Fruit fly (Drosophila melanogaster): ENCODE results near the gene Lkb1.

The Lkb1 gene

DNA sequence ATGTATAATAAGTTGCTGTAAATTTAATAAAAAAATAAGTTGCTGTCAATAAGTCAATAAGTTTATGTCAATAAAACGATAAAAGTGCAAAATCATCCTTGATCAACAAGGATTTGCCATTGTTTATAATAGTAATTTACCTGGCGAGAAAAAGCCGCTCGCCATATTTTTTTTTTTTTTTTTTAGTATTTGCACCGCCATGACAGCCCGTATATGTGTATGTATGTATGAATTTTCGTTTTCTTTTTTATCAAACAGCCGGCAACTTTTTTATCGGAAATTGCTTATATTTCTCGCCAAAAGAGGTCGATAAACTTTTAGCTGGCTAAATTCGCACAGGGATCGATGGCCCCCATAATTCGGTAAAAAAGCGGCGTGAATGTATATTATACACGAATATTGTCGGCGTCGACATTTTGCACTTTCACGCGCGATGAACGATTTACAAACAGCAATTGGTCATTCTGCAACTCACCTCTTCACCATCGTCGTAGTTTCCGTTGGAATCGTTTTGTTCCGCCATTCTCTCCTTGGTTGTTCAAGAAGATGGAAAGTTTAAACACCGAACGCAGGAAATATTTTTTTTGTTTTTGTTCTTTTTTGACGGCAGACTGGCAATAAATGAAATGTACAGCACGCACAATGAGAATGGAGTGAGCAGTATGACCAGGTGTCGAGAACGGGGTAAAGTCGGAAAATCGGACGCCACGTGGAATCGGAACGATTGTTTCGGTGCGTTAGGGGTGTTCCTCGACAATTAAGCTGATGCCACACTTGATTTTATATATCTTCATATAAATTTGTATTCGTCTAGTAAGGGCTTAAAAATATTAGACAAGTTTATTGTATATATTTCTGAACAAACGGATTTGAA, 16.2 kb upstream of the Lkb1 start, which contains the start of gene Hrb87F (continued):
- TF ChIP-seq topi (GFP tag; optimal IDR thresholded peaks at IDR 0.05) = no peak
- no peak for TF ChIP-seq Sox14 (GFP tag; optimal IDR thresholded peaks at IDR 0.05)
- no peak for TF ChIP-seq Ets21C (GFP tag; optimal IDR thresholded peaks at IDR 0.05)
- TF ChIP-seq Hr38 (GFP tag; optimal IDR thresholded peaks at IDR 0.05) = no peak
- TF ChIP-seq Hr4 (GFP tag; optimal IDR thresholded peaks at IDR 0.05) = no peak
- TF ChIP-seq pdm3 (GFP tag; optimal IDR thresholded peaks at IDR 0.05) = no peak
- no peak; the same call in 2 of the 3 replicates for TF ChIP-seq CG8119 (GFP tag; IDR thresholded peaks at IDR 0.05)
- no peak for TF ChIP-seq CG4318 (GFP tag; optimal IDR thresholded peaks at IDR 0.05)
- no peak for TF ChIP-seq esn (GFP tag; optimal IDR thresholded peaks at IDR 0.05)
- no peak for TF ChIP-seq CG15336 (GFP tag; IDR thresholded peaks at IDR 0.05)
- TF ChIP-seq CG1621 (tag; optimal IDR thresholded peaks at IDR 0.05) = no peak
- no peak for TF ChIP-seq CG8319 (GFP tag; optimal IDR thresholded peaks at IDR 0.05)
- peak; percentile 54 to 56 for TF ChIP-seq ss (GFP tag; optimal IDR thresholded peaks at IDR 0.05)
- no peak for TF ChIP-seq Sox15 (GFP tag; optimal IDR thresholded peaks at IDR 0.05)
- TF ChIP-seq svp (GFP tag) = no peak
- TF ChIP-seq Eip78C (GFP tag) = no peak
- TF ChIP-seq achi (GFP tag; optimal IDR thresholded peaks at IDR 0.05) = no peak
- no peak for TF ChIP-seq CG8632 (GFP tag; optimal IDR thresholded peaks at IDR 0.05)
- peak; percentile 52 for TF ChIP-seq CG9139 (GFP tag; optimal IDR thresholded peaks at IDR 0.05)
- TF ChIP-seq CG6854 (GFP tag; optimal IDR thresholded peaks at IDR 0.05) = peak; percentile 79
- no peak for TF ChIP-seq Sox102F (GFP tag; optimal IDR thresholded peaks at IDR 0.05)
- TF ChIP-seq CG6792 (GFP tag; optimal IDR thresholded peaks at IDR 0.05) = no peak
- TF ChIP-seq fd59A (GFP tag; optimal IDR thresholded peaks at IDR 0.05) = no peak
- TF ChIP-seq CG11902 (GFP tag; optimal IDR thresholded peaks at IDR 0.05) = no peak
- TF ChIP-seq Blimp-1 (GFP tag; optimal IDR thresholded peaks at IDR 0.05) = no peak
- no peak for TF ChIP-seq fkh (GFP tag; optimal IDR thresholded peaks at IDR 0.05)
- TF ChIP-seq cyc (GFP tag; optimal IDR thresholded peaks at IDR 0.05) = no peak
- no peak for TF ChIP-seq CG16779 (tag; optimal IDR thresholded peaks at IDR 0.05)
- TF ChIP-seq dsx (GFP tag; optimal IDR thresholded peaks at IDR 0.05; ENCODE audit: poor library complexity, severe bottlenecking) = peak; percentile 26

DNA sequence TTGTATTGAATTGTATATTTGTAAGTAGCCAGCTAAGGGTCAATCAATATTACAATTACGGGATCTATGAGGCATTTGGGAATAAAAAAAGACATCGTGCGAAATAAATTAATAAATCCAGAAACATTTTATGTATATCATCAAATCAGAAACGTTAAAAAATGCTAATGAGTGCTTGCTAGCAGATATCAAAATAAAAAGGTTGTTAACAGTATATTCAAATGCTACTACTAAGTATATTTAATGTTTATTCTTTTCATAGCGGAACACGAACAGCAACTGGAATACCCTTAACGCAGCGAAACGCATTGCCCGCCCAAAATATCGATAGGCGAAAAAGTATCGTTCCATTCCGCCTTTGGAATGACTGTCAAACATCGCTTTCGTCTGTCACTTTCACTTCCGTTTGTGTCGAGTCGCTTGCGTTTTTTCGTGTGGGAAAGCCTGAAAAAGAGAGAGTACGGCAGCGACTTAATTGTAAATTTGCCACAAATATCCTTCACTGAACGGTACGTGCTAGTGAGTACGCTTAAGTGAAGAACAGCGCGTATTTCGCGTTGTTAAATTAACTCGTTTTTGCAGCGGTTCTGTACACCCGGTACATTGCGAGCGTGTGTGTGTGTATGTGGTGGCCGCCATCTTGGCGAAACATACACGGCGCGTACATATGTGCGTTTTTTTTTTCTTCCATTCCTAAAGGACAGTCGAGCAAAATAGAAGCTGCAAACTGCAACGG, 15.3 kb upstream of the Lkb1 start, which contains the start of gene B52:
Gene B52, plus strand, starts transcription at position 388 of the 736 bp plus-strand sequence.
- peak; percentile 58; the same call in 1 of the 3 replicates for TF ChIP-seq CG6163 (GFP tag; IDR thresholded peaks at IDR 0.05)
- peak; percentile 66 for TF ChIP-seq CG31627 (GFP tag; optimal IDR thresholded peaks at IDR 0.05)
- TF ChIP-seq salr (GFP tag; optimal IDR thresholded peaks at IDR 0.05) = peak; percentile 30 to 44
- TF ChIP-seq vri (GFP tag; optimal IDR thresholded peaks at IDR 0.05) = peak; percentile 77
- peak; percentile 37 for TF ChIP-seq CG10669 (GFP tag; optimal IDR thresholded peaks at IDR 0.05)
- TF ChIP-seq Sox102F (GFP tag; optimal IDR thresholded peaks at IDR 0.05) = peak; percentile 70
- peak; percentile 3 for TF ChIP-seq Ets96B (tag; optimal IDR thresholded peaks at IDR 0.05)
- TF ChIP-seq achi (GFP tag; optimal IDR thresholded peaks at IDR 0.05) = peak; percentile 99
- peak; percentile 66 for TF ChIP-seq CG16779 (tag; optimal IDR thresholded peaks at IDR 0.05)
- peak; percentile 22 for TF ChIP-seq Hr4 (GFP tag; optimal IDR thresholded peaks at IDR 0.05)
- TF ChIP-seq Met (GFP tag; optimal IDR thresholded peaks at IDR 0.05) = peak; percentile 61
- TF ChIP-seq lz (GFP tag; optimal IDR thresholded peaks at IDR 0.05) = peak; percentile 68
- TF ChIP-seq CG8632 (GFP tag; optimal IDR thresholded peaks at IDR 0.05) = peak; percentile 58
- no peak for TF ChIP-seq Lpt (GFP tag; optimal IDR thresholded peaks at IDR 0.05)
- peak; percentile 55 for TF ChIP-seq acj6 (GFP tag; optimal IDR thresholded peaks at IDR 0.05)
- no peak for TF ChIP-seq fkh (GFP tag; optimal IDR thresholded peaks at IDR 0.05)
- peak; percentile 7 for TF ChIP-seq CG3032 (tag; optimal IDR thresholded peaks at IDR 0.05)
- TF ChIP-seq spab (GFP tag; optimal IDR thresholded peaks at IDR 0.05) = no peak
- TF ChIP-seq Eip75B (GFP tag; optimal IDR thresholded peaks at IDR 0.05) = peak; percentile 55
- TF ChIP-seq CG3919 (GFP tag; optimal IDR thresholded peaks at IDR 0.05) = peak; percentile 69
- no peak for TF ChIP-seq Gug (GFP tag; IDR thresholded peaks at IDR 0.05)
- TF ChIP-seq topi (GFP tag; optimal IDR thresholded peaks at IDR 0.05) = peak; percentile 70
- TF ChIP-seq CG32006 (GFP tag; optimal IDR thresholded peaks at IDR 0.05) = peak; percentile 52
- peak; percentile 75 for TF ChIP-seq esn (GFP tag; optimal IDR thresholded peaks at IDR 0.05)
- TF ChIP-seq CG1621 (tag; optimal IDR thresholded peaks at IDR 0.05) = peak; percentile 61
- TF ChIP-seq CG6276 (GFP tag; optimal IDR thresholded peaks at IDR 0.05) = no peak
- peak; percentile 52 for TF ChIP-seq CG7368 (GFP tag; optimal IDR thresholded peaks at IDR 0.05)

Data from whole organism, prepupa.